Worm (Caenorhabditis elegans) whole organism, midembryonic: Measurements from ENCODE around the gene nhr-92.

Experiments used
- T22C8.4 ChIP-seq: fragments of 200-800 bp; sonication (Bioruptor generic); IDR thresholded peaks from 2 replicates; pipeline ENCODE4 v1.3.6; 2022; ENCODE audit warnings: missing genetic modification characterization, missing compliant biosample characterization
- cog-1 ChIP-seq: sonication (generic microtip); optimal IDR thresholded peaks from 2 replicates; lab custom pipeline; 2016; ENCODE audit warnings: missing genetic modification characterization, missing compliant biosample characterization
- flt-1 ChIP-seq: fragments of 200-800 bp; sonication (Bioruptor generic); IDR thresholded peaks from 2 replicates; pipeline ENCODE4 v1.3.6; 2022; ENCODE audit warnings: missing genetic modification characterization, missing compliant biosample characterization
- med-1 ChIP-seq: sonication (generic microtip); optimal IDR thresholded peaks from 2 replicates; lab custom pipeline; 2017; ENCODE audit warnings: missing genetic modification characterization, mild to moderate bottlenecking, missing compliant biosample characterization, antibody characterized with exemption, missing genetic modification reagents; ENCODE audit not compliant: insufficient read depth
- ref-1 ChIP-seq: fragments of 200-800 bp; sonication (Bioruptor generic); conservative IDR thresholded peaks from 2 replicates; pipeline ENCODE4 v1.3.6; 2022; ENCODE audit warnings: missing genetic modification reagents, missing genetic modification characterization, missing compliant biosample characterization
- tab-1 ChIP-seq: fragments of 200-800 bp; sonication (Bioruptor generic); IDR thresholded peaks from 2 replicates; pipeline ENCODE4 v1.3.6; 2022; ENCODE audit warnings: missing genetic modification characterization, missing compliant biosample characterization
- ztf-29 ChIP-seq: fragments of 200-800 bp; sonication (Bioruptor generic); IDR thresholded peaks from 2 replicates; pipeline ENCODE4 v1.3.6; 2022; ENCODE audit warnings: missing genetic modification reagents, missing genetic modification characterization, missing compliant biosample characterization

DNA sequence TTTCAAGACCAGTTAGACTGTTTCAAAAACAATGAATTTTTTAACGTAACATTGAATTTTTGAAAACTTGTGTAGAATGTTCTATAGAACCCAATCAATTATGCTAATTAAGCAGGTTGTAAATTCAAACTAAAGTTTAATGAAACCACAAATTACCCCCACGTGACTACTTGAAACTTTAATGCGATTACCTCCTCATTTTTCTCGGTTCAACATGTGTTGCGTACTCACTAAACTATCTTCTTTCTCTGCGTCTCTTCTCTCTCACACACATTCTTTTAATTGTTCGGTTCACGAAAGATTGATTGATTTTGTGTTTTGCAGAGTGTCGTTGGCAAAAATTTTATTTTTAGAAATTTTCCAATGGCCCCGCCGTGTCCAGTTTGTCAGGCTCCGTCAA is 3.8 kb downstream of the nhr-92 start, which contains the start of gene nhr-87:
- TF ChIP-seq med-1 (GFP tag; lab: Kevin White, UChicago) (no peak), ref-1 (GFP tag; lab: Robert Waterston, UW) (no peak), tab-1 (GFP tag; lab: Robert Waterston, UW) (no peak), flt-1 (GFP tag; lab: Robert Waterston, UW) (no peak), ztf-29 (GFP tag; lab: Robert Waterston, UW) (no peak), cog-1 (no peak), T22C8.4 (GFP tag; lab: Robert Waterston, UW) (no peak)
